Worm (Caenorhabditis elegans) whole organism, young adult: ENCODE measurements around the gene sipa-1.

Experiments
- F52B5.7 ChIP-seq: sonication (generic microtip); optimal IDR thresholded peaks from 2 replicates; lab custom pipeline; 2016; ENCODE audit warnings: mild to moderate bottlenecking, missing genetic modification characterization, missing compliant biosample characterization
- Y79H2A.3 ChIP-seq: fragments of 200-800 bp; sonication (Bioruptor generic); conservative IDR thresholded peaks from 2 replicates; pipeline ENCODE4 v1.3.6; 2022; ENCODE audit warnings: missing genetic modification reagents, missing genetic modification characterization, missing compliant biosample characterization
- ama-1 ChIP-seq, 3 experiments: fragments of 150-350 bp in 1 of 3; sonication (generic microtip) in 2 of 3; optimal IDR thresholded peaks; 2 replicates each; lab custom pipeline; 2014 to 2018; ENCODE audit warnings: missing biosample characterization in 2 of 3, missing genetic modification characterization in 2 of 3, missing genetic modification reagents in 2 of 3
- madf-10 ChIP-seq: sonication (generic microtip); optimal IDR thresholded peaks from 2 replicates; lab custom pipeline; 2016; ENCODE audit warnings: mild to moderate bottlenecking, missing genetic modification characterization, missing compliant biosample characterization
- madf-3 ChIP-seq: fragments of 200-800 bp; sonication (Bioruptor generic); IDR thresholded peaks from 2 replicates; pipeline ENCODE4 v1.3.6; 2022; ENCODE audit warnings: missing genetic modification reagents, missing genetic modification characterization, missing compliant biosample characterization
- madf-6 ChIP-seq: fragments of 200-800 bp; sonication (Bioruptor generic); IDR thresholded peaks from 2 replicates; pipeline ENCODE4 v1.3.6; 2022; ENCODE audit warnings: missing genetic modification reagents, missing genetic modification characterization, missing compliant biosample characterization
- unc-62 ChIP-seq: fragments of 150-350 bp; optimal IDR thresholded peaks from 2 replicates; lab custom pipeline; 2014; ENCODE audit warnings: missing biosample characterization, missing genetic modification reagents, missing genetic modification characterization
- zim-3 ChIP-seq: sonication (generic microtip); optimal IDR thresholded peaks from 2 replicates; lab custom pipeline; 2017; ENCODE audit warnings: mild to moderate bottlenecking, missing genetic modification characterization, moderate library complexity, missing compliant biosample characterization

DNA sequence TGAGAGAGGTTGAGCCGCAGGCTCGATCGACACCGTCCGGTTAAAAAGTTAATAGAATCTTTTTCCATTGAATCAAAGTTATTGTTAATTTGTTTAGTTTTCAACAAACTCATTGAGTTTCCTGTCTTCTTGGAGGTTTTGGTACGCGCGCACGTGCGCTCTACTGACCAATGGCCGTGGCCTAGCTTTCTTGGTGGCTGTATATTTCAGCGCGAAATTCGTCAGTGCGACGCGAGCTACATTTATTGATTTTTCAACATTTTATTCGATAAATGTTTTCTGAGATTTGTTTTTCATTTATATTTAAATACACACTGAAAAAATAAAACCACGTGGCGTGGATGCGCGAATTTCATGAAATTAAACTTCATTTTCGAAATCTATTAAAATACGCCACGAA is 7.1 kb upstream of the sipa-1 start, which contains the start of gene bir-1:
- TF ChIP-seq unc-62 (GFP tag; lab: Kevin White, UChicago) (no peak), Y79H2A.3 (no peak), F52B5.7 (tag; lab: Kevin White, UChicago) (no peak), madf-10 (tag; lab: Kevin White, UChicago) (peak; percentile 35), ama-1 (optimal IDR thresholded peaks at IDR 0.05; lab: Kevin White, UChicago) (no peak), ama-1 (GFP tag; optimal IDR thresholded peaks at IDR 0.05; lab: Kevin White, UChicago) (no peak), madf-3 (no peak), madf-6 (peak; percentile 57; the same call in 1 of the 2 replicates), zim-3 (no peak)
